Fruit fly (Drosophila melanogaster): ENCODE data around the gene ninaB.

ninaB gene

DNA sequence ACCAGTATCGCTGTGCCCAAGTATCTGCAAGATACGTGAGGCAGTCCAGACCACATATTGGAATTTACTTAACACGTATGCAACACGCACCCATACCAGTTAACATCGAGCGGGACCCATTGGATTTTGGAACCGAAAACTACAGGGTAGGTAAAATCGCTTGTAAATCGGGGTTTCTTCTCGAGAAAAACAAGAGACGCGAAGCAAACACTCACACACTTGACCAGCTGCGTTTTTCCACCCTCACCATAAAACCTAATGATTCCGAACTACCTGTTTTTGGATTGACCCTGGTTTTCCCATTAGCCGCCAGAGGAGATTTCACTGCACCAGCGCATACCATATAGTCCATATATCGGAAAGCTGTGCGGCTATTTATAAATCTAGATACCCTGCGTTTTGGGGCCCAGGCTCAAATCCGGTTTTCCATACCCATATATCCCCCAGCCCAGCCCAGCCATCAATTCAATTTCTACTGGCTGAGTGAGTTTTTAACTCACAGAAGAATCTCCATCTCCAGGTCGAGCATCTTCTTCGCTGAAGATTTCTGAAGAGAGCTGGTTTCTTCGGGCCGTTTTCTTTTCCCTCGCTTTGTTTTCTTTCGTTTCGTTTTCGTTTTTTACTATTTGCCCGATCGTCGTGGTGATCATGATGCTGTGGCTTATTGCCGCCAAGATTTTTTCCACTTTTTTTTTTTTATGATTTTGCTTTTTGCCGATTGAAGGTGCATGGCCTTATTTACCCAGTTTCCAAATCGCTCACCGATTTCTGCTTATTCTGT is 15.5 kb downstream of the ninaB start:
- TF ChIP-seq CG4496 (GFP tag; IDR thresholded peaks at IDR 0.05) (no peak), Ets98B (GFP tag; IDR thresholded peaks at IDR 0.05) (no peak; the same call in 1 of the 2 replicates), CG13204 (GFP tag; optimal IDR thresholded peaks at IDR 0.05) (peak; percentile 59), CG12605 (GFP tag; IDR thresholded peaks at IDR 0.05) (peak; percentile 60), CG14655 (GFP tag; optimal IDR thresholded peaks at IDR 0.05) (peak; percentile 28), fd96Ca (GFP tag; IDR thresholded peaks at IDR 0.05) (no peak), rn (GFP tag; IDR thresholded peaks at IDR 0.05) (no peak), EcR (GFP tag; optimal IDR thresholded peaks at IDR 0.05) (peak; percentile 42), gl (tag; optimal IDR thresholded peaks at IDR 0.05) (peak; percentile 77), CG32121 (GFP tag; IDR thresholded peaks at IDR 0.05) (no peak), Pif1A (GFP tag; optimal IDR thresholded peaks at IDR 0.05) (peak; percentile 49), CG15710 (tag; optimal IDR thresholded peaks at IDR 0.05) (peak; percentile 52), CG34367 (tag; optimal IDR thresholded peaks at IDR 0.05) (peak; percentile 46), CG10348 (GFP tag; IDR thresholded peaks at IDR 0.05) (no peak), CG8159 (tag; optimal IDR thresholded peaks at IDR 0.05) (peak; percentile 47), Snoo (tag; optimal IDR thresholded peaks at IDR 0.05) (no peak), CG8301 (tag; optimal IDR thresholded peaks at IDR 0.05) (no peak), D1 (tag; optimal IDR thresholded peaks at IDR 0.05) (no peak), Pif1B (GFP tag; optimal IDR thresholded peaks at IDR 0.05) (peak; percentile 33), CG9948 (tag; optimal IDR thresholded peaks at IDR 0.05) (no peak)

DNA sequence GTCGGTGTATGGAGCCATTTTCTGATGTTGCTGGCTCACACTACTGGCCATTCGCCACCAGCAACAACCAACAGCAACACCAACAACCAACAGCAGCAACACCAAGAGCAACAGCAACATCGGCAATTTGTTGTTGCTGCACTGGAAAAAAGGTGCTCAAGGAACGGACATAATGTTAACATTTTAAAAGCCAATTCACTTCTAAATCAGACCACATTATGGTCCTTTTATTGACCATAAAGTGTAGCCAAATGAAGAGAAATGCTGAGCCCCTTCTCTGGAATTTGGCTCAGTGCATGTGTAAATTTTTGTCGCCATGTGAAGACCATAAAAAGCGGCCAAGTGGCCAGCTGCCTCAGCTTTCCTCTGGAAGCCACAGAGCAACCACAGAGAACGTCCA is 16.5 kb downstream of the ninaB start:
- TF ChIP-seq EcR (GFP tag; optimal IDR thresholded peaks at IDR 0.05) (no peak), Ets98B (GFP tag; IDR thresholded peaks at IDR 0.05) (peak; percentile 96), CG9948 (tag; optimal IDR thresholded peaks at IDR 0.05) (peak; percentile 66), Snoo (tag; optimal IDR thresholded peaks at IDR 0.05) (peak; percentile 22), CG8301 (tag; optimal IDR thresholded peaks at IDR 0.05) (peak; percentile 88), Pif1B (GFP tag; optimal IDR thresholded peaks at IDR 0.05) (peak; percentile 94), CG4496 (GFP tag; IDR thresholded peaks at IDR 0.05) (peak; percentile 96), gl (tag; optimal IDR thresholded peaks at IDR 0.05) (peak; percentile 45), Pif1A (GFP tag; optimal IDR thresholded peaks at IDR 0.05) (peak; percentile 97), CG34367 (tag; optimal IDR thresholded peaks at IDR 0.05) (peak; percentile 68), CG10348 (GFP tag; IDR thresholded peaks at IDR 0.05) (peak; percentile 79), CG12605 (GFP tag; IDR thresholded peaks at IDR 0.05) (peak; percentile 82), CG32121 (GFP tag; IDR thresholded peaks at IDR 0.05) (peak; percentile 95), D1 (tag; optimal IDR thresholded peaks at IDR 0.05) (no peak), CG15710 (tag; optimal IDR thresholded peaks at IDR 0.05) (peak; percentile 75), CG8159 (tag; optimal IDR thresholded peaks at IDR 0.05) (peak; percentile 68), fd96Ca (GFP tag; IDR thresholded peaks at IDR 0.05) (peak; percentile 96), rn (GFP tag; IDR thresholded peaks at IDR 0.05) (peak; percentile 89), CG13204 (GFP tag; optimal IDR thresholded peaks at IDR 0.05) (peak; percentile 52), CG14655 (GFP tag; optimal IDR thresholded peaks at IDR 0.05) (peak; percentile 89), CG17806 (tag; optimal IDR thresholded peaks at IDR 0.05) (peak; percentile 77)

DNA sequence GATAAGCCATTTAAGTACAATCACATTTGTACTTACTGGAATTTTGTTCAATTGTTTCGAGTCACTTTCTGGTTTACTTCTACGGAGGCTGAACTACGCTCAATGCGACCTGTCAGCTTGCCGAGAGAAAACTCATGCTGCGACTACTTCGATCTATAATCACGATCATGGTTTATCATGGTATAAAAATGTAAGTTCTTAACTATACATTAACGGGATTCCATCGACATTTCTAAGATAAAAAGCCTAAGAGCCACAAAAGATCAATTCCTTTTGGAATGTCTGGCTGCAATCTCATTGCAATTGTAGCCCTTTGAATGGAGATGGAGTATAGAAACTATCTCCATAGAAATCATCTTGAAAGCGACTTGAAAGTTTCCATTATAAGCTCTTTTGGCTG is 17.7 kb downstream of the ninaB start, which contains the start of gene Ubc87F:
TSS of gene Ubc87F (minus strand) at position 101 of the 400 bp plus-strand sequence.
- no peak for TF ChIP-seq CG13204 (GFP tag; optimal IDR thresholded peaks at IDR 0.05)
- no peak for TF ChIP-seq CG12605 (GFP tag; IDR thresholded peaks at IDR 0.05)
- no peak for TF ChIP-seq CG32121 (GFP tag; IDR thresholded peaks at IDR 0.05)
- TF ChIP-seq Ets98B (GFP tag; IDR thresholded peaks at IDR 0.05): no peak
- no peak for TF ChIP-seq CG34367 (tag; optimal IDR thresholded peaks at IDR 0.05)
- no peak for TF ChIP-seq Snoo (tag; optimal IDR thresholded peaks at IDR 0.05)
- no peak for TF ChIP-seq Pif1B (GFP tag; optimal IDR thresholded peaks at IDR 0.05)
- no peak for TF ChIP-seq CG10348 (GFP tag; IDR thresholded peaks at IDR 0.05)
- no peak for TF ChIP-seq EcR (GFP tag; optimal IDR thresholded peaks at IDR 0.05)
- no peak for TF ChIP-seq D1 (tag; optimal IDR thresholded peaks at IDR 0.05)
- TF ChIP-seq gl (tag; optimal IDR thresholded peaks at IDR 0.05): no peak
- no peak for TF ChIP-seq CG15710 (tag; optimal IDR thresholded peaks at IDR 0.05)
- no peak for TF ChIP-seq CG8159 (tag; optimal IDR thresholded peaks at IDR 0.05)
- no peak for TF ChIP-seq rn (GFP tag; IDR thresholded peaks at IDR 0.05)

DNA sequence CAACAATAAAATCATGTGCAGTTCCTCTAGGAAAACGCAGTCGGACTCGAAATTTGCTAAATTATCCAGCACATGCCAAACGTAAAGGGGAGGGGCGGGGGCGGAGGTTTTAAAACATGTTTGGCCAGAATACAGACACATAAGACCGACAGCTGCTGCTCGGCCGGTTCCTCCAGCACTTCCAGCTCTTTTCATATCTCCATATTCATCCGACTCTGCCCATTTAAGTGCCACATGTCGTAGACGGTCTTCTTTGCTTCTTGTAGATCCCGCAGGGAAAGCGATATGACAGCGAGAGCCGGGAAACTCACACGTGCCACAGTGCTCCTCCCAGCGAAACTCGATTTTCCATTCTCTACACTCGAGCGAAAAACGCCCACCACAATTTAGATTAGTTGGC is 18.7 kb downstream of the ninaB start:
- TF ChIP-seq Ets98B (GFP tag; IDR thresholded peaks at IDR 0.05) (no peak), fd96Ca (GFP tag; IDR thresholded peaks at IDR 0.05) (no peak), CG14655 (GFP tag; optimal IDR thresholded peaks at IDR 0.05) (no peak), gl (tag; optimal IDR thresholded peaks at IDR 0.05) (no peak), CG12605 (GFP tag; IDR thresholded peaks at IDR 0.05) (no peak), CG17806 (tag; optimal IDR thresholded peaks at IDR 0.05) (no peak), CG34367 (tag; optimal IDR thresholded peaks at IDR 0.05) (no peak), CG9948 (tag; optimal IDR thresholded peaks at IDR 0.05) (no peak), rn (GFP tag; IDR thresholded peaks at IDR 0.05) (no peak), CG8159 (tag; optimal IDR thresholded peaks at IDR 0.05) (no peak)

dm6 chr3R:13720798-13721197 is 20.4 kb downstream of the ninaB start:
- TF ChIP-seq CG14655 (GFP tag; optimal IDR thresholded peaks at IDR 0.05) (no peak), CG32121 (GFP tag; IDR thresholded peaks at IDR 0.05) (0 out of 2 replicates have a peak, but pooled peaks have one; percentile 16)

- no peak for TF ChIP-seq Pif1A (GFP tag; optimal IDR thresholded peaks at IDR 0.05)
- TF ChIP-seq D1 (tag; optimal IDR thresholded peaks at IDR 0.05): no peak
- TF ChIP-seq EcR (GFP tag; optimal IDR thresholded peaks at IDR 0.05): no peak
Measured at dm6 chr3R:13721998-13722397, 21.6 kb downstream of the ninaB start.
